Fruit fly (Drosophila melanogaster): ENCODE measurements around the gene CG5160.

Gene CG5160

dm6 chr2L:7363079-7363478 lies 35.5 kb downstream of the CG5160 start, which contains the start of gene Wnt10:
Wnt10 (plus strand) TSS chr2L:7363379.
- TF ChIP-seq CTCF (optimal IDR thresholded peaks at IDR 0.05) = no peak
- TF ChIP-seq CG8478 (optimal IDR thresholded peaks at IDR 0.05) = no peak

dm6 chr2L:7358788-7359187 lies 39.8 kb downstream of the CG5160 start:
- TF ChIP-seq CTCF (optimal IDR thresholded peaks at IDR 0.05) (no peak), CG8478 (optimal IDR thresholded peaks at IDR 0.05) (no peak)

- TF ChIP-seq CTCF (optimal IDR thresholded peaks at IDR 0.05) = no peak
- no peak for TF ChIP-seq CG8478 (optimal IDR thresholded peaks at IDR 0.05)
Measured at dm6 chr2L:7358008-7358582, 40.5 kb downstream of the CG5160 start.

dm6 chr2L:7352775-7353187 lies 45.8 kb downstream of the CG5160 start:
- TF ChIP-seq CTCF (optimal IDR thresholded peaks at IDR 0.05) = peak; percentile 69 to 74
- TF ChIP-seq CG8478 (optimal IDR thresholded peaks at IDR 0.05) = no peak
